Fruit fly (Drosophila melanogaster) whole organism, pupa: ENCODE results near the gene mRpS6.

Experiments
- CG15710 ChIP-seq: fragments of 200-800 bp; sonication (Bioruptor generic); optimal IDR thresholded peaks from 2 replicates; lab custom pipeline; 2018; ENCODE audit warnings: missing biosample characterization, mild to moderate bottlenecking, missing genetic modification characterization, moderate library complexity
- CG17806 ChIP-seq: fragments of 200-800 bp; sonication (Bioruptor generic); optimal IDR thresholded peaks from 2 replicates; lab custom pipeline; 2018; ENCODE audit warnings: missing biosample characterization, mild to moderate bottlenecking, missing genetic modification characterization, moderate library complexity
- CG8159 ChIP-seq: fragments of 200-800 bp; sonication (Bioruptor generic); optimal IDR thresholded peaks from 3 replicates; lab custom pipeline; 2018; ENCODE audit warnings: missing biosample characterization, mild to moderate bottlenecking, missing genetic modification characterization, moderate library complexity
- EcR ChIP-seq: fragments of 200-800 bp; sonication (Bioruptor generic); optimal IDR thresholded peaks from 3 replicates; lab custom pipeline; 2019; ENCODE audit warnings: missing biosample characterization, missing genetic modification characterization, mild to moderate bottlenecking, moderate library complexity, missing genetic modification reagents
- Ets98B ChIP-seq: fragments of 200-800 bp; sonication (Bioruptor generic); IDR thresholded peaks from 2 replicates; pipeline ENCODE4 v1.3.6; 2022; ENCODE audit warnings: missing biosample characterization, missing genetic modification characterization
- Pif1A ChIP-seq: fragments of 200-800 bp; sonication (Bioruptor generic); optimal IDR thresholded peaks from 3 replicates; lab custom pipeline; 2016; ENCODE audit warnings: missing biosample characterization, missing genetic modification characterization
- Snoo ChIP-seq: fragments of 200-800 bp; sonication (Bioruptor generic); optimal IDR thresholded peaks from 3 replicates; lab custom pipeline; 2017; ENCODE audit warnings: missing biosample characterization, mild to moderate bottlenecking, missing genetic modification characterization, inconsistent platforms
- rn ChIP-seq: fragments of 200-800 bp; sonication (Bioruptor generic); IDR thresholded peaks from 2 replicates; pipeline ENCODE4 v1.3.6; 2022; ENCODE audit warnings: missing biosample characterization, missing genetic modification characterization

DNA sequence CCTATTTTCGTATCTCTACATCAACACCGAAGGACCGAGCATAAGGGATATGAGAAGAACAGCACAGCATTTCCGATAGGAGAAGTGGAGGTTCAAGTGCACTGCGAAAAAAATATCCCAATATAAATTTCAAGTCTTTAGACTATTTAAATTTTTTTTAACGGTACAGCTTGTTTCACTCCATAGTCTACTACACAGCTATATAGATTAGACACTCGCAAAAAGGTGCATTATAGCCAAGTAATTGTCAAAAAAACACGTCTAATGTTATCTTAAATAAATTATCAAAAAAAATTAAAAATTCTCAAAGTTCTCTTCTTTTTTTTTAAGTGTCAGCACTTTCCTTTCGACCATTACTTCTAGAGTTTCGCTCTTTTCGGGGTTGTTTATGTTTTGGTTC is 14.5 kb downstream of the mRpS6 start:
- TF ChIP-seq rn (GFP tag; lab: Robert Waterston, UW) (no peak), Snoo (tag; lab: Kevin White, UChicago) (no peak), CG17806 (tag; lab: Kevin White, UChicago) (peak; percentile 38), EcR (GFP tag; lab: Kevin White, UChicago) (no peak), CG15710 (peak; percentile 69), CG8159 (tag; lab: Kevin White, UChicago) (peak; percentile 65), Ets98B (GFP tag; lab: Robert Waterston, UW) (no peak), Pif1A (GFP tag; lab: Kevin White, UChicago) (no peak)
